Fruit fly (Drosophila melanogaster): ENCODE results near the gene fok.
A peak's percentile ranks its signal among the peaks of the same experiment; 100 is the strongest.

Gene fok

dm6 chr2L:20120388-20121232 is 35.7 kb upstream of the fok start (continued):
- TF ChIP-seq lz (GFP tag; optimal IDR thresholded peaks at IDR 0.05) (peak; percentile 77), Hr39 (GFP tag; optimal IDR thresholded peaks at IDR 0.05) (peak; percentile 81), Blimp-1 (GFP tag; optimal IDR thresholded peaks at IDR 0.05) (peak; percentile 33), Hr38 (GFP tag; optimal IDR thresholded peaks at IDR 0.05) (no peak), Gug (GFP tag; IDR thresholded peaks at IDR 0.05) (peak; percentile 54), Sox102F (GFP tag; optimal IDR thresholded peaks at IDR 0.05) (peak; percentile 64), achi (GFP tag; optimal IDR thresholded peaks at IDR 0.05) (peak; percentile 35), cyc (GFP tag; optimal IDR thresholded peaks at IDR 0.05) (peak; percentile 86), svp (GFP tag) (peak; percentile 79), salr (GFP tag; optimal IDR thresholded peaks at IDR 0.05) (peak; percentile 56 to 70), Lpt (GFP tag; optimal IDR thresholded peaks at IDR 0.05) (no peak), Eip78C (GFP tag) (peak; percentile 89), CG6163 (GFP tag; IDR thresholded peaks at IDR 0.05) (peak; percentile 49), eg (GFP tag; IDR thresholded peaks at IDR 0.05) (peak; percentile 61; the same call in 2 of the 3 replicates), vri (GFP tag; optimal IDR thresholded peaks at IDR 0.05) (peak; percentile 27), acj6 (GFP tag; optimal IDR thresholded peaks at IDR 0.05) (peak; percentile 53), Smox (GFP tag; optimal IDR thresholded peaks at IDR 0.05) (peak; percentile 30), CG32006 (GFP tag; optimal IDR thresholded peaks at IDR 0.05) (peak; percentile 70), dac (GFP tag; optimal IDR thresholded peaks at IDR 0.05) (peak; percentile 26), CG4318 (GFP tag; optimal IDR thresholded peaks at IDR 0.05) (peak; percentile 53), CG3919 (GFP tag; optimal IDR thresholded peaks at IDR 0.05) (peak; percentile 66), Met (GFP tag; optimal IDR thresholded peaks at IDR 0.05) (peak; percentile 39), CG34406 (GFP tag; optimal IDR thresholded peaks at IDR 0.05) (peak; percentile 53), CG8319 (GFP tag; optimal IDR thresholded peaks at IDR 0.05) (no peak)

- TF ChIP-seq lz (GFP tag; optimal IDR thresholded peaks at IDR 0.05) (no peak), Eip78C (GFP tag) (peak; percentile 54)
Measured at dm6 chr2L:20117752-20118151, 32.9 kb upstream of the fok start.

- TF ChIP-seq CG3032 (tag; optimal IDR thresholded peaks at IDR 0.05) (no peak), Hr4 (GFP tag; optimal IDR thresholded peaks at IDR 0.05) (no peak), Ets96B (tag; optimal IDR thresholded peaks at IDR 0.05) (no peak)
Measured at dm6 chr2L:20115865-20116264, 31.0 kb upstream of the fok start.

- TF ChIP-seq cyc (GFP tag; optimal IDR thresholded peaks at IDR 0.05) (peak; percentile 14), Met (GFP tag; optimal IDR thresholded peaks at IDR 0.05) (peak; percentile 1), Eip78C (GFP tag) (peak; percentile 7), lz (GFP tag; optimal IDR thresholded peaks at IDR 0.05) (peak; percentile 20), Hr39 (GFP tag; optimal IDR thresholded peaks at IDR 0.05) (peak; percentile 35), Sox15 (GFP tag; optimal IDR thresholded peaks at IDR 0.05) (no peak), CG1621 (tag; optimal IDR thresholded peaks at IDR 0.05) (peak; percentile 78), CG6808 (GFP tag; optimal IDR thresholded peaks at IDR 0.05) (no peak), esn (GFP tag; optimal IDR thresholded peaks at IDR 0.05) (peak; percentile 17), CG31627 (GFP tag; optimal IDR thresholded peaks at IDR 0.05) (peak; percentile 39)
Measured at dm6 chr2L:20106595-20106994, 21.7 kb upstream of the fok start.

dm6 chr2L:20104526-20104925 is 19.7 kb upstream of the fok start:
- no peak for TF ChIP-seq Gug (GFP tag; IDR thresholded peaks at IDR 0.05)
- TF ChIP-seq CG6808 (GFP tag; optimal IDR thresholded peaks at IDR 0.05) = no peak
- no peak for TF ChIP-seq CG31627 (GFP tag; optimal IDR thresholded peaks at IDR 0.05)
- no peak for TF ChIP-seq Lpt (GFP tag; optimal IDR thresholded peaks at IDR 0.05)
- TF ChIP-seq acj6 (GFP tag; optimal IDR thresholded peaks at IDR 0.05) = no peak
- TF ChIP-seq Sox15 (GFP tag; optimal IDR thresholded peaks at IDR 0.05) = no peak
- TF ChIP-seq eg (GFP tag; IDR thresholded peaks at IDR 0.05) = no peak
- TF ChIP-seq CG6854 (GFP tag; optimal IDR thresholded peaks at IDR 0.05) = no peak
- no peak for TF ChIP-seq Eip75B (GFP tag; optimal IDR thresholded peaks at IDR 0.05)
